Fruit fly (Drosophila melanogaster) whole organism, embryonic: Measurements from ENCODE around the gene Cpr65Aw.

Experiments
- CG15514 ChIP-seq: fragments of 200-800 bp; sonication (Bioruptor generic); optimal IDR thresholded peaks from 3 replicates; lab custom pipeline; 2017; ENCODE audit warnings: missing biosample characterization, missing genetic modification characterization, mild to moderate bottlenecking, moderate library complexity, missing genetic modification reagents
- CG4707 ChIP-seq: fragments of 200-800 bp; sonication (Bioruptor generic); optimal IDR thresholded peaks from 2 replicates; lab custom pipeline; 2018; ENCODE audit warnings: missing biosample characterization, mild to moderate bottlenecking, missing genetic modification characterization, moderate library complexity

DNA sequence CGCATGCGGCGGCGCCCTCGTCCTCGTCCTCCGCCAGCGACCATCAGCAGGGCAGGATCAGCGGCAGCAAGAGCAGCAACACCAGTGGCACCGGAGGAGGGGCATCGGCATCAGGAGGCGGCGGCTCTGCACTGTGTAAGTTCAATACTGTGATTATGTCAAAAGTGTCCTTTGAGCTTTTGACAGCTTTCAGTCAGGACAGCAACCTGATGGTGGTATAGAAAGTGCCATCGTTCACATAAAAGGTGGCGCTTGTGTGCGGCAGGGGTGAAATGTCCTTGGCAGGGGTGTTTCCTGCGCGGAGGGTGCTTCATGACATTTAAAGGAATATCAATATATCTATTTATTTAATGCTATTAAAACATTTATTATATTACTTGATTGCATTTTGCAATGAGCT is 38.6 kb downstream of the Cpr65Aw start:
- TF ChIP-seq CG15514, result no peak
- no peak for TF ChIP-seq CG4707 (GFP tag; lab: Kevin White, UChicago)
